Worm (Caenorhabditis elegans) whole organism, L4 larva: Measurements from ENCODE around the gene pup-2.

ENCODE experiments used
- F10B5.3 ChIP-seq: sonication (generic microtip); optimal IDR thresholded peaks from 2 replicates; lab custom pipeline; 2016; ENCODE audit warnings: mild to moderate bottlenecking, missing genetic modification characterization, missing compliant biosample characterization
- F44E2.7 ChIP-seq: fragments of 200-800 bp; sonication (Bioruptor generic); IDR thresholded peaks from 2 replicates; pipeline ENCODE4 v2.1.2; 2022; ENCODE audit warnings: missing genetic modification characterization, missing compliant biosample characterization
- F49E8.2 ChIP-seq: sonication (generic microtip); optimal IDR thresholded peaks from 2 replicates; lab custom pipeline; 2016; ENCODE audit warnings: missing compliant biosample characterization, mild to moderate bottlenecking, missing genetic modification characterization, borderline replicate concordance
- T26A8.4 ChIP-seq: fragments of 200-800 bp; sonication (Bioruptor generic); IDR thresholded peaks from 2 replicates; pipeline ENCODE4 v1.3.6; 2022; ENCODE audit warnings: missing genetic modification characterization, missing compliant biosample characterization
- Y5F2A.4 ChIP-seq: fragments of 200-800 bp; sonication (Bioruptor generic); optimal IDR thresholded peaks from 2 replicates; lab custom pipeline; 2018; ENCODE audit warnings: mild to moderate bottlenecking, missing genetic modification characterization, missing compliant biosample characterization
- Y75B8A.6 ChIP-seq: fragments of 200-800 bp; sonication (Bioruptor generic); IDR thresholded peaks from 2 replicates; pipeline ENCODE4 v1.3.6; 2022; ENCODE audit warnings: missing genetic modification reagents, missing genetic modification characterization, missing compliant biosample characterization
- ZK337.2 ChIP-seq: fragments of 200-800 bp; sonication (Bioruptor generic); IDR thresholded peaks from 2 replicates; pipeline ENCODE4 v1.3.6; 2022; ENCODE audit warnings: missing genetic modification reagents, missing genetic modification characterization, missing compliant biosample characterization
- aha-1 ChIP-seq: fragments of 150-350 bp; peaks from one replicate; lab custom pipeline; 2014; ENCODE audit warnings: missing biosample characterization, missing genetic modification characterization
- aly-2 ChIP-seq: sonication (generic microtip); optimal IDR thresholded peaks from 2 replicates; lab custom pipeline; 2018; ENCODE audit warnings: missing biosample characterization, missing genetic modification characterization
- arid-1 ChIP-seq: fragments of 200-800 bp; sonication (Bioruptor generic); conservative IDR thresholded peaks from 2 replicates; pipeline ENCODE4 v1.3.6; 2022; ENCODE audit warnings: missing genetic modification reagents, missing genetic modification characterization, missing compliant biosample characterization
- attf-4 ChIP-seq: sonication (generic microtip); optimal IDR thresholded peaks from 3 replicates; lab custom pipeline; 2017; ENCODE audit warnings: missing biosample characterization, missing genetic modification characterization
- ceh-20 ChIP-seq: fragments of 200-800 bp; sonication (Bioruptor generic); IDR thresholded peaks from 2 replicates; pipeline ENCODE4 v1.3.6; 2022; ENCODE audit warnings: missing genetic modification reagents, missing genetic modification characterization, missing compliant biosample characterization
- ceh-28 ChIP-seq: fragments of 150-350 bp; optimal IDR thresholded peaks from 2 replicates; lab custom pipeline; 2014; ENCODE audit warnings: missing biosample characterization, missing genetic modification reagents, missing genetic modification characterization
- ceh-32 ChIP-seq: sonication (generic microtip); optimal IDR thresholded peaks from 2 replicates; lab custom pipeline; 2016; ENCODE audit warnings: mild to moderate bottlenecking, missing genetic modification characterization, missing compliant biosample characterization; ENCODE audit not compliant: poor library complexity
- ceh-62 ChIP-seq: sonication (generic microtip); optimal IDR thresholded peaks from 2 replicates; lab custom pipeline; 2017; ENCODE audit warnings: missing biosample characterization, missing genetic modification characterization
- daf-8 ChIP-seq: fragments of 200-800 bp; sonication (Bioruptor generic); IDR thresholded peaks from 2 replicates; pipeline ENCODE4 v1.3.6; 2022; ENCODE audit warnings: missing genetic modification characterization, missing compliant biosample characterization
- dmd-8 ChIP-seq: fragments of 200-800 bp; sonication (Bioruptor generic); IDR thresholded peaks from 2 replicates; pipeline ENCODE4 v1.3.6; 2022; ENCODE audit warnings: missing genetic modification characterization, missing compliant biosample characterization
- dpl-1 ChIP-seq: fragments of 150-350 bp; optimal IDR thresholded peaks from 2 replicates; lab custom pipeline; 2014; ENCODE audit warnings: missing biosample characterization, missing genetic modification reagents, missing genetic modification characterization
- fos-1 ChIP-seq: fragments of 150-350 bp; optimal IDR thresholded peaks from 2 replicates; lab custom pipeline; 2014; ENCODE audit warnings: missing biosample characterization, missing genetic modification characterization
- hmg-1.1 ChIP-seq: fragments of 200-800 bp; sonication (Bioruptor generic); IDR thresholded peaks from 2 replicates; pipeline ENCODE4 v1.3.6; 2022; ENCODE audit warnings: missing genetic modification reagents, missing genetic modification characterization, missing compliant biosample characterization
- jun-1 ChIP-seq: fragments of 150-350 bp; optimal IDR thresholded peaks from 2 replicates; lab custom pipeline; 2014; ENCODE audit warnings: missing biosample characterization, missing genetic modification reagents, missing genetic modification characterization
- lin-1 ChIP-seq: fragments of 200-800 bp; sonication (Bioruptor generic); IDR thresholded peaks from 2 replicates; pipeline ENCODE4 v1.3.6; 2022; ENCODE audit warnings: missing genetic modification reagents, missing genetic modification characterization, missing compliant biosample characterization
- lin-29 ChIP-seq: fragments of 200-800 bp; sonication (Bioruptor generic); IDR thresholded peaks from 2 replicates; pipeline ENCODE4 v1.3.6; 2022; ENCODE audit warnings: missing genetic modification reagents, missing genetic modification characterization, missing compliant biosample characterization
- lin-38 ChIP-seq: fragments of 200-800 bp; sonication (Bioruptor generic); IDR thresholded peaks from 2 replicates; pipeline ENCODE4 v1.3.6; 2022; ENCODE audit warnings: missing genetic modification reagents, missing genetic modification characterization, missing compliant biosample characterization
- lir-3 ChIP-seq: sonication (generic microtip); optimal IDR thresholded peaks from 2 replicates; lab custom pipeline; 2016; ENCODE audit warnings: mild to moderate bottlenecking, missing genetic modification characterization, missing compliant biosample characterization
- lsy-2 ChIP-seq, 2 experiments: fragments of 150-350 bp in 1 of 2; sonication (generic microtip) in 1 of 2; optimal IDR thresholded peaks; 2 replicates each; lab custom pipeline; 2014 to 2017; ENCODE audit warnings: missing biosample characterization in 2 of 2, missing genetic modification characterization in 2 of 2
- mdl-1 ChIP-seq, 2 experiments: fragments of 150-350 bp in 1 of 2; sonication (generic microtip) in 1 of 2; optimal IDR thresholded peaks; 2 replicates each; lab custom pipeline; 2014 to 2017; ENCODE audit warnings: missing biosample characterization in 2 of 2, missing genetic modification characterization in 2 of 2
- mdt-29 ChIP-seq: fragments of 200-800 bp; sonication (Bioruptor generic); IDR thresholded peaks from 2 replicates; pipeline ENCODE4 v1.3.6; 2022; ENCODE audit warnings: missing genetic modification reagents, missing genetic modification characterization, missing compliant biosample characterization
- mep-1 ChIP-seq: fragments of 150-350 bp; sonication (generic microtip); optimal IDR thresholded peaks from 3 replicates; lab custom pipeline; 2014; ENCODE audit warnings: missing biosample characterization, missing genetic modification characterization
- mxl-3 ChIP-seq: fragments of 200-800 bp; sonication (Bioruptor generic); optimal IDR thresholded peaks from 2 replicates; lab custom pipeline; 2018; ENCODE audit warnings: mild to moderate bottlenecking, missing genetic modification characterization, missing compliant biosample characterization
- nhr-11 ChIP-seq: fragments of 150-350 bp; optimal IDR thresholded peaks from 2 replicates; lab custom pipeline; 2014; ENCODE audit warnings: missing biosample characterization, missing genetic modification characterization
- nhr-237 ChIP-seq: sonication (generic microtip); optimal IDR thresholded peaks from 2 replicates; lab custom pipeline; 2017; ENCODE audit warnings: missing biosample characterization, missing genetic modification characterization
- nhr-28 ChIP-seq: fragments of 150-350 bp; optimal IDR thresholded peaks from 2 replicates; lab custom pipeline; 2014; ENCODE audit warnings: missing biosample characterization, missing genetic modification characterization
- nhr-42 ChIP-seq: fragments of 200-800 bp; sonication (Bioruptor generic); IDR thresholded peaks from 2 replicates; pipeline ENCODE4 v1.3.6; 2022; ENCODE audit warnings: missing genetic modification characterization, missing compliant biosample characterization
- nhr-76 ChIP-seq: fragments of 150-350 bp; optimal IDR thresholded peaks from 2 replicates; lab custom pipeline; 2014; ENCODE audit warnings: missing biosample characterization, missing genetic modification characterization
- pqm-1 ChIP-seq: sonication (generic microtip); optimal IDR thresholded peaks from 2 replicates; lab custom pipeline; 2017; ENCODE audit warnings: missing biosample characterization, missing genetic modification characterization
- rbr-2 ChIP-seq: sonication (generic microtip); optimal IDR thresholded peaks from 2 replicates; lab custom pipeline; 2016; ENCODE audit warnings: missing genotype, missing genetic modification characterization, missing compliant biosample characterization
- saeg-2 ChIP-seq: fragments of 200-800 bp; sonication (Bioruptor generic); IDR thresholded peaks from 2 replicates; pipeline ENCODE4 v1.3.6; 2022; ENCODE audit warnings: missing genetic modification reagents, missing genetic modification characterization, missing compliant biosample characterization
- sdz-12 ChIP-seq: fragments of 200-800 bp; sonication (Bioruptor generic); optimal IDR thresholded peaks from 2 replicates; lab custom pipeline; 2018; ENCODE audit warnings: mild to moderate bottlenecking, missing genetic modification characterization, missing compliant biosample characterization
- set-16 ChIP-seq: fragments of 200-800 bp; sonication (Bioruptor generic); IDR thresholded peaks from 2 replicates; pipeline ENCODE4 v1.3.6; 2022; ENCODE audit warnings: missing genetic modification reagents, missing genetic modification characterization, missing compliant biosample characterization
- snpc-4 ChIP-seq: fragments of 150-350 bp; optimal IDR thresholded peaks from 2 replicates; lab custom pipeline; 2014; ENCODE audit warnings: missing biosample characterization, missing genetic modification characterization
- spr-1 ChIP-seq: sonication (generic microtip); optimal IDR thresholded peaks from 2 replicates; lab custom pipeline; 2016; ENCODE audit warnings: mild to moderate bottlenecking, missing genetic modification characterization, missing compliant biosample characterization
- spr-3 ChIP-seq: fragments of 200-800 bp; sonication (Bioruptor generic); optimal IDR thresholded peaks from 2 replicates; lab custom pipeline; 2018; ENCODE audit warnings: mild to moderate bottlenecking, missing genetic modification characterization, missing compliant biosample characterization
- unc-130 ChIP-seq: sonication (generic microtip); optimal IDR thresholded peaks from 2 replicates; lab custom pipeline; 2016; ENCODE audit warnings: missing genetic modification reagents, missing genetic modification characterization, missing compliant biosample characterization
- vab-7 ChIP-seq: fragments of 200-800 bp; sonication (Bioruptor generic); IDR thresholded peaks from 2 replicates; pipeline ENCODE4 v1.3.6; 2022; ENCODE audit warnings: missing genetic modification reagents, missing genetic modification characterization, missing compliant biosample characterization
- zag-1 ChIP-seq: fragments of 150-350 bp; optimal IDR thresholded peaks from 2 replicates; lab custom pipeline; 2014; ENCODE audit warnings: missing biosample characterization, missing genetic modification characterization
- zip-11 ChIP-seq: fragments of 200-800 bp; sonication (Bioruptor generic); IDR thresholded peaks from 2 replicates; pipeline ENCODE4 v1.3.6; 2022; ENCODE audit warnings: missing genetic modification characterization, missing compliant biosample characterization
- ztf-11 ChIP-seq: fragments of 150-350 bp; optimal IDR thresholded peaks from 2 replicates; lab custom pipeline; 2014; ENCODE audit warnings: missing biosample characterization, missing genetic modification characterization
- ztf-7 ChIP-seq: fragments of 150-350 bp; optimal IDR thresholded peaks from 2 replicates; lab custom pipeline; 2014; ENCODE audit warnings: missing biosample characterization, missing genetic modification characterization

pup-2 gene

DNA sequence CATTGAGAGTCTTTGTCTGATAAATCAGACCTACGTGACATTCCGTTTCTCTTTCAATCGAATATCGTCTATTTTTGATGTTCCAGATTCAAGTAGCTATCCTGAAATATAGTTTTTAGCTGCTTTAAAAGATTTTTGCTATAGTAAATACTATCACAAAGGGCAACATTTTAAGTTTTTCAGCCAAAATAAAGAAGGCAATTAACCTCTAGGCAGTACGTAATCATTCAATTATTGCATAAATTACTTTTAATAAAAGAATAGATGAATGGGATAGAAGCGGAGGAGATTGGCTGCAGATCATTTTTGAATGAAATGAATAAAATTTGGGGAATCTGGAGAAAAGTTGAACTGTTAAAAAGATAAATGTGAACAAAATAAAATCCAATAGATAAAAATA, 16.0 kb upstream of the pup-2 start, which contains the start of gene ulp-1:
TSS of gene ulp-1 (minus strand) at position 101 of the 400 bp plus-strand sequence.
- TF ChIP-seq mep-1 (tag; lab: Kevin White, UChicago) (no peak), lin-38 (GFP tag; lab: Robert Waterston, UW) (peak; percentile 24; the same call in 1 of the 2 replicates), ceh-28 (no peak), F10B5.3 (tag; lab: Kevin White, UChicago) (peak; percentile 14)

ce11 chrIII:5171945-5172344, 13.8 kb upstream of the pup-2 start, which contains the start of gene prp-19:
Gene prp-19, minus strand, starts transcription at chrIII:5172045.
- TF ChIP-seq ztf-11 (tag; lab: Kevin White, UChicago) = no peak
- TF ChIP-seq mdl-1 (tag; optimal IDR thresholded peaks at IDR 0.05; lab: Kevin White, UChicago) = no peak
- TF ChIP-seq T26A8.4 (GFP tag; lab: Robert Waterston, UW) = no peak
- no peak for TF ChIP-seq nhr-237
- TF ChIP-seq aha-1 (tag; lab: Kevin White, UChicago) = peak; percentile 74
- TF ChIP-seq ztf-7 (tag; lab: Kevin White, UChicago) = no peak
- TF ChIP-seq ceh-62 (tag; lab: Kevin White, UChicago) = no peak
- TF ChIP-seq ceh-32 (tag; lab: Kevin White, UChicago) = no peak
- no peak for TF ChIP-seq aly-2 (tag; lab: Kevin White, UChicago)

DNA sequence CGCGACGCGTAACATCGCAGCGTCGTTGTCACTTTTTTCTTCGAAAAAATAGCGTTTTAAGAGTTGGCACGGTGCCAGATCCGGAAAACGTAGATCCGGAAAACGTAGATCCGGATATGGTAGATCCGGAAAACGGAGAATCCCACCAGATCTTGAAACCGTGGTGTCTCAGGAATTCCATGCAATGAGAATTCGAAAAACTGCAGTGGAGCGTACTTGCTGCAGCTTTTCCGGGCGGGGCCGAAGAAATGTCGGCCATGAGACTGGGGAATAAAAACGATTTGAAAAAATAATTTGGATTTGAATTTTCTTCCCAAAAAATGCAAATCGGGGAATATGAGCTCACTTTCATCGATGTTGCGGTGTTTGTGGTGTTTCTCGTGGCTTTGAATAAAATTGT, 13.2 kb upstream of the pup-2 start, which contains the start of gene K10D2.5:
TSS of gene K10D2.5 (plus strand) at position 251 of the 400 bp plus-strand sequence.
- TF ChIP-seq nhr-28 (tag; lab: Kevin White, UChicago) = peak; percentile 72
- TF ChIP-seq nhr-76 = no peak
- peak; percentile 95 for TF ChIP-seq mxl-3
- peak; percentile 99 for TF ChIP-seq ZK337.2 (GFP tag; lab: Robert Waterston, UW)
- no peak for TF ChIP-seq daf-8 (GFP tag; lab: Robert Waterston, UW)
- no peak for TF ChIP-seq Y5F2A.4 (GFP tag; lab: Kevin White, UChicago)
- TF ChIP-seq nhr-42 (GFP tag; lab: Robert Waterston, UW) = peak; percentile 81; the same call in 1 of the 2 replicates
- peak; percentile 43 for TF ChIP-seq spr-1
- peak; percentile 98 for TF ChIP-seq unc-130 (GFP tag; lab: Kevin White, UChicago)
- peak; percentile 89 for TF ChIP-seq arid-1 (GFP tag; lab: Robert Waterston, UW)
- TF ChIP-seq T26A8.4 (GFP tag; lab: Robert Waterston, UW) = peak; percentile 80
- peak; percentile 72 to 92 for TF ChIP-seq lsy-2 (tag; optimal IDR thresholded peaks at IDR 0.05; lab: Kevin White, UChicago)
- TF ChIP-seq mdt-29 (GFP tag; lab: Robert Waterston, UW) = peak; percentile 85
- TF ChIP-seq hmg-1.1 (GFP tag; lab: Robert Waterston, UW) = peak; percentile 85
- TF ChIP-seq pqm-1 (tag; lab: Kevin White, UChicago) = peak; percentile 27
- no peak for TF ChIP-seq jun-1 (tag; lab: Kevin White, UChicago)
- peak; percentile 62; the same call in 1 of the 2 replicates for TF ChIP-seq Y75B8A.6 (GFP tag; lab: Robert Waterston, UW)
- peak; percentile 88 for TF ChIP-seq dpl-1 (GFP tag; lab: Kevin White, UChicago)
- peak; percentile 82 for TF ChIP-seq F49E8.2
- no peak for TF ChIP-seq attf-4 (tag; lab: Kevin White, UChicago)
- TF ChIP-seq saeg-2 (GFP tag; lab: Robert Waterston, UW) = 0 out of 2 replicates have a peak, but pooled peaks have one; percentile 60
- peak; percentile 93 for TF ChIP-seq ceh-20 (GFP tag; lab: Robert Waterston, UW)
- no peak for TF ChIP-seq zip-11 (GFP tag; lab: Robert Waterston, UW)
- no peak for TF ChIP-seq fos-1
- TF ChIP-seq lin-29 = peak; percentile 55; the same call in 1 of the 2 replicates
- TF ChIP-seq vab-7 (GFP tag; lab: Robert Waterston, UW) = peak; percentile 91
- no peak for TF ChIP-seq dmd-8 (GFP tag; lab: Robert Waterston, UW)
- TF ChIP-seq nhr-11 (tag; lab: Kevin White, UChicago) = peak; percentile 84
- TF ChIP-seq spr-3 = peak; percentile 1
- no peak for TF ChIP-seq aly-2 (tag; lab: Kevin White, UChicago)
- peak; percentile 4 for TF ChIP-seq lir-3 (tag; lab: Kevin White, UChicago)
- no peak for TF ChIP-seq snpc-4 (tag; lab: Kevin White, UChicago)
- no peak for TF ChIP-seq F44E2.7 (GFP tag; lab: Robert Waterston, UW)
- peak; percentile 94 for TF ChIP-seq sdz-12 (GFP tag; lab: Kevin White, UChicago)
- TF ChIP-seq zag-1 = no peak
- peak; percentile 54 for TF ChIP-seq lin-1 (GFP tag; lab: Robert Waterston, UW)
- peak; percentile 91 for TF ChIP-seq rbr-2
- peak in 1 of 2 experiments; percentile 29 for TF ChIP-seq mdl-1 (tag; optimal IDR thresholded peaks at IDR 0.05; lab: Kevin White, UChicago)
- peak; percentile 68 for TF ChIP-seq set-16 (GFP tag; lab: Robert Waterston, UW)
